Fruit fly (Drosophila melanogaster) whole organism, embryonic: ENCODE data around the gene CG46463.

Source experiments
- Bdp1 ChIP-seq: fragments of 200-800 bp; sonication (Bioruptor generic); optimal IDR thresholded peaks from 3 replicates; lab custom pipeline; 2016; ENCODE audit warnings: missing biosample characterization, missing genetic modification characterization
- Bteb2 ChIP-seq: fragments of 200-800 bp; sonication (Bioruptor generic); optimal IDR thresholded peaks from 2 replicates; lab custom pipeline; 2016; ENCODE audit warnings: missing biosample characterization, missing genetic modification characterization
- CG10267 ChIP-seq: fragments of 200-800 bp; sonication (Bioruptor generic); optimal IDR thresholded peaks from 2 replicates; lab custom pipeline; 2018; ENCODE audit warnings: missing biosample characterization, mild to moderate bottlenecking, missing genetic modification characterization, moderate library complexity
- CG10366 ChIP-seq: fragments of 200-800 bp; sonication (Bioruptor generic); IDR thresholded peaks from 2 replicates; pipeline ENCODE4 v1.3.6; 2022; ENCODE audit warnings: missing biosample characterization, missing genetic modification characterization
- CG10959 ChIP-seq: fragments of 200-800 bp; sonication (Bioruptor generic); IDR thresholded peaks from 2 replicates; pipeline ENCODE4 v1.3.6; 2022; ENCODE audit warnings: missing biosample characterization, missing genetic modification characterization
- CG11695 ChIP-seq: fragments of 200-800 bp; sonication (Bioruptor generic); IDR thresholded peaks from 3 replicates; pipeline ENCODE4 v1.3.6; 2022; ENCODE audit warnings: missing biosample characterization, missing genetic modification characterization
- CG14014 ChIP-seq: fragments of 200-800 bp; sonication (Bioruptor generic); IDR thresholded peaks from 2 replicates; pipeline ENCODE4 v1.3.6; 2022; ENCODE audit warnings: missing biosample characterization, missing genetic modification characterization
- CG14710 ChIP-seq: fragments of 200-800 bp; sonication (Bioruptor generic); optimal IDR thresholded peaks from 3 replicates; lab custom pipeline; 2019; ENCODE audit warnings: missing biosample characterization, mild to moderate bottlenecking, missing genetic modification characterization, moderate library complexity
- CG15073 ChIP-seq: fragments of 200-800 bp; sonication (Bioruptor generic); optimal IDR thresholded peaks from 2 replicates; lab custom pipeline; 2016; ENCODE audit warnings: missing biosample characterization, missing genetic modification characterization
- CG1603 ChIP-seq: fragments of 200-800 bp; sonication (Bioruptor generic); optimal IDR thresholded peaks from 2 replicates; lab custom pipeline; 2019; ENCODE audit warnings: missing biosample characterization, mild to moderate bottlenecking, missing genetic modification characterization, moderate library complexity
- CG18262 ChIP-seq: fragments of 200-800 bp; optimal IDR thresholded peaks from 3 replicates; lab custom pipeline; 2019; ENCODE audit warnings: missing biosample characterization, mild to moderate bottlenecking, missing genetic modification characterization, moderate library complexity
- CG31224 ChIP-seq: fragments of 200-800 bp; sonication (Bioruptor generic); IDR thresholded peaks from 2 replicates; pipeline ENCODE4 v1.3.6; 2022; ENCODE audit warnings: missing biosample characterization, missing genetic modification characterization
- CG32532 ChIP-seq: fragments of 200-800 bp; sonication (Bioruptor generic); IDR thresholded peaks from 2 replicates; pipeline ENCODE4 v1.3.6; 2022; ENCODE audit warnings: missing biosample characterization, missing genetic modification characterization
- CG6683 ChIP-seq: fragments of 200-800 bp; sonication (Bioruptor generic); optimal IDR thresholded peaks from 2 replicates; lab custom pipeline; 2017; ENCODE audit warnings: missing biosample characterization, mild to moderate bottlenecking, missing genetic modification characterization, missing genetic modification reagents
- CG7745 ChIP-seq: fragments of 200-800 bp; sonication (Bioruptor generic); optimal IDR thresholded peaks from 2 replicates; lab custom pipeline; 2018; ENCODE audit warnings: missing biosample characterization, mild to moderate bottlenecking, missing genetic modification characterization, moderate library complexity
- CG8924 ChIP-seq: fragments of 200-800 bp; optimal IDR thresholded peaks from 3 replicates; lab custom pipeline; 2019; ENCODE audit warnings: missing biosample characterization, mild to moderate bottlenecking, missing genetic modification characterization, moderate library complexity
- CG9437 ChIP-seq: fragments of 200-800 bp; sonication (Bioruptor generic); optimal IDR thresholded peaks from 2 replicates; lab custom pipeline; 2018; ENCODE audit warnings: missing biosample characterization, mild to moderate bottlenecking, missing genetic modification characterization
- CG9876 ChIP-seq: fragments of 200-800 bp; sonication (Bioruptor generic); optimal IDR thresholded peaks from 2 replicates; lab custom pipeline; 2016; ENCODE audit warnings: missing biosample characterization, missing genetic modification characterization
- Camta ChIP-seq: fragments of 200-800 bp; sonication (Bioruptor generic); optimal IDR thresholded peaks from 2 replicates; lab custom pipeline; 2016; ENCODE audit warnings: missing biosample characterization, missing genetic modification characterization
- Dll ChIP-seq: fragments of 200-800 bp; sonication (Bioruptor generic); IDR thresholded peaks from 4 replicates; pipeline ENCODE4 v1.3.6; 2022; ENCODE audit warnings: missing biosample characterization, missing genetic modification characterization; ENCODE audit not compliant: partially characterized antibody
- Doc2 ChIP-seq: fragments of 200-800 bp; sonication (Bioruptor generic); IDR thresholded peaks from 2 replicates; pipeline ENCODE4 v1.3.6; 2022; ENCODE audit warnings: missing biosample characterization, missing genetic modification characterization
- Dref ChIP-seq: fragments of 200-800 bp; sonication (Bioruptor generic); IDR thresholded peaks from 2 replicates; pipeline ENCODE4 v1.3.6; 2022; ENCODE audit warnings: missing biosample characterization, missing genetic modification characterization
- Ets97D ChIP-seq: fragments of 200-800 bp; sonication (Bioruptor generic); optimal IDR thresholded peaks from 3 replicates; lab custom pipeline; 2016; ENCODE audit warnings: missing biosample characterization, missing genetic modification characterization
- HHEX ChIP-seq: fragments of 200-800 bp; sonication (Bioruptor generic); optimal IDR thresholded peaks from 3 replicates; lab custom pipeline; 2017; ENCODE audit warnings: missing biosample characterization, mild to moderate bottlenecking, missing genetic modification characterization, missing genetic modification reagents
- Hey ChIP-seq: fragments of 200-800 bp; sonication (Bioruptor generic); optimal IDR thresholded peaks from 3 replicates; lab custom pipeline; 2018; ENCODE audit warnings: missing biosample characterization, mild to moderate bottlenecking, missing genetic modification characterization
- NC2α ChIP-seq: fragments of 200-800 bp; sonication (Bioruptor generic); optimal IDR thresholded peaks from 2 replicates; lab custom pipeline; 2016; ENCODE audit warnings: missing biosample characterization, missing genetic modification characterization
- NFAT ChIP-seq: fragments of 200-800 bp; sonication (Bioruptor generic); IDR thresholded peaks from 2 replicates; pipeline ENCODE4 v1.3.6; 2022; ENCODE audit warnings: missing biosample characterization, missing genetic modification characterization
- Opbp ChIP-seq: fragments of 200-800 bp; sonication (Bioruptor generic); IDR thresholded peaks from 3 replicates; pipeline ENCODE4 v1.3.6; 2022; ENCODE audit warnings: missing biosample characterization, missing genetic modification characterization; ENCODE audit not compliant: partially characterized antibody
- Poxn ChIP-seq: fragments of 200-800 bp; sonication (Bioruptor generic); IDR thresholded peaks from 2 replicates; pipeline ENCODE4 v1.3.6; 2022; ENCODE audit warnings: missing biosample characterization, missing genetic modification characterization
- Rfx ChIP-seq: fragments of 200-800 bp; sonication (Bioruptor generic); IDR thresholded peaks from 2 replicates; pipeline ENCODE4 v1.3.6; 2022; ENCODE audit warnings: missing biosample characterization, missing genetic modification characterization
- Xrp1 ChIP-seq: fragments of 200-800 bp; sonication (Bioruptor generic); IDR thresholded peaks from 2 replicates; pipeline ENCODE4 v1.3.6; 2022; ENCODE audit warnings: missing biosample characterization, missing genetic modification characterization
- bigmax ChIP-seq: fragments of 200-800 bp; sonication (Bioruptor generic); optimal IDR thresholded peaks from 2 replicates; lab custom pipeline; 2018; ENCODE audit warnings: missing biosample characterization, mild to moderate bottlenecking, missing genetic modification characterization
- chm ChIP-seq: fragments of 200-800 bp; sonication (Bioruptor generic); IDR thresholded peaks from 2 replicates; pipeline ENCODE4 v1.3.6; 2022; ENCODE audit warnings: missing biosample characterization, missing genetic modification characterization
- crp ChIP-seq, 2 experiments: fragments of 200-800 bp; sonication (Bioruptor generic); optimal IDR thresholded peaks; 2 replicates in 1 of 2; 3 replicates in 1 of 2; lab custom pipeline; 2017; ENCODE audit warnings: missing biosample characterization in 2 of 2, missing genetic modification characterization in 2 of 2, mild to moderate bottlenecking in 1 of 2, moderate library complexity in 1 of 2
- da ChIP-seq: fragments of 200-800 bp; sonication (Bioruptor generic); optimal IDR thresholded peaks from 2 replicates; lab custom pipeline; 2016; ENCODE audit warnings: missing biosample characterization, missing genetic modification characterization
- dati ChIP-seq: fragments of 200-800 bp; sonication (Bioruptor generic); IDR thresholded peaks from 2 replicates; pipeline ENCODE4 v1.3.6; 2022; ENCODE audit warnings: missing biosample characterization, missing genetic modification characterization
- dpn ChIP-seq, 2 experiments: fragments of 200-800 bp; sonication (Bioruptor generic); optimal IDR thresholded peaks; 3 replicates each; lab custom pipeline; 2016; ENCODE audit warnings: missing biosample characterization in 2 of 2, missing genetic modification characterization in 2 of 2
- emc ChIP-seq: fragments of 200-800 bp; sonication (Bioruptor generic); optimal IDR thresholded peaks from 2 replicates; lab custom pipeline; 2016; ENCODE audit warnings: missing biosample characterization, missing genetic modification characterization
- gce ChIP-seq: fragments of 200-800 bp; sonication (Bioruptor generic); IDR thresholded peaks from 3 replicates; pipeline ENCODE4 v1.3.6; 2022; ENCODE audit warnings: missing biosample characterization, missing genetic modification characterization
- insv ChIP-seq, 2 experiments: fragments of 200-800 bp; sonication (Bioruptor generic); optimal IDR thresholded peaks; 3 replicates each; lab custom pipeline; 2016 to 2018; ENCODE audit warnings: missing biosample characterization in 2 of 2, missing genetic modification characterization in 2 of 2
- jigr1 ChIP-seq: fragments of 200-800 bp; sonication (Bioruptor generic); IDR thresholded peaks from 3 replicates; pipeline ENCODE4 v1.3.6; 2022; ENCODE audit warnings: missing biosample characterization, missing genetic modification characterization
- lov ChIP-seq, 2 experiments: fragments of 200-800 bp in 1 of 2; fragments of >200 bp in 1 of 2; sonication (Bioruptor generic) in 1 of 2; IDR thresholded peaks in 1 of 2; optimal IDR thresholded peaks in 1 of 2; 2 replicates in 1 of 2; 3 replicates in 1 of 2; pipeline versions ENCODE4 v1.3.6 to Lab custom; 2017 to 2022; ENCODE audit warnings: missing biosample characterization in 1 of 2, missing genetic modification characterization in 1 of 2
- nau ChIP-seq: fragments of 200-800 bp; sonication (Bioruptor generic); optimal IDR thresholded peaks from 3 replicates; lab custom pipeline; 2017; ENCODE audit warnings: missing biosample characterization, mild to moderate bottlenecking, missing genetic modification characterization, missing genetic modification reagents
- pnt ChIP-seq: fragments of 200-800 bp; sonication (Bioruptor generic); optimal IDR thresholded peaks from 3 replicates; lab custom pipeline; 2016; ENCODE audit warnings: missing biosample characterization, missing genetic modification characterization
- ro ChIP-seq: fragments of 200-800 bp; sonication (Bioruptor generic); IDR thresholded peaks from 2 replicates; pipeline ENCODE4 v1.3.6; 2022; ENCODE audit warnings: missing biosample characterization, missing genetic modification characterization
- sens ChIP-seq: fragments of 200-800 bp; sonication (Bioruptor generic); peaks from one replicate; lab custom pipeline; 2016; ENCODE audit warnings: missing biosample characterization, missing genetic modification characterization
- stc ChIP-seq: fragments of 200-800 bp; sonication (Bioruptor generic); IDR thresholded peaks from 2 replicates; pipeline ENCODE4 v1.3.6; 2022; ENCODE audit warnings: missing biosample characterization, missing genetic modification characterization
- sug ChIP-seq: fragments of 200-800 bp; optimal IDR thresholded peaks from 2 replicates; lab custom pipeline; 2019; ENCODE audit warnings: missing biosample characterization, mild to moderate bottlenecking, missing genetic modification characterization, moderate library complexity
- trem ChIP-seq: fragments of 200-800 bp; optimal IDR thresholded peaks from 3 replicates; lab custom pipeline; 2019; ENCODE audit warnings: missing biosample characterization, mild to moderate bottlenecking, missing genetic modification characterization, moderate library complexity
- wor ChIP-seq: fragments of 200-800 bp; sonication (Bioruptor generic); IDR thresholded peaks from 2 replicates; pipeline ENCODE4 v1.3.6; 2022; ENCODE audit warnings: missing biosample characterization, missing genetic modification characterization

Gene CG46463

dm6 chr3L:3454921-3455554 is 6.1 kb upstream of the CG46463 start (continued):
- no peak for TF ChIP-seq chm (GFP tag; lab: Robert Waterston, UW)
- no peak for TF ChIP-seq CG10959 (GFP tag; lab: Robert Waterston, UW)
- no peak for TF ChIP-seq NFAT (GFP tag; lab: Robert Waterston, UW)
- no peak for TF ChIP-seq Dref (GFP tag; lab: Robert Waterston, UW)
- no peak for TF ChIP-seq CG15073 (GFP tag; lab: Kevin White, UChicago)
- no peak for TF ChIP-seq CG9437
- TF ChIP-seq CG10366 (GFP tag; lab: Robert Waterston, UW): peak; percentile 20; the same call in 1 of the 2 replicates
- no peak for TF ChIP-seq bigmax (GFP tag; lab: Kevin White, UChicago)
- TF ChIP-seq nau (GFP tag; lab: Kevin White, UChicago): no peak
- peak; percentile 23; the same call in 1 of the 2 replicates for TF ChIP-seq ro (GFP tag; lab: Robert Waterston, UW)
- TF ChIP-seq CG10267 (tag; lab: Kevin White, UChicago): no peak
- no peak for TF ChIP-seq insv (GFP tag; optimal IDR thresholded peaks at IDR 0.05; lab: Kevin White, UChicago)
- TF ChIP-seq CG11695 (GFP tag; lab: Robert Waterston, UW): no peak
- TF ChIP-seq Dll (GFP tag; lab: Robert Waterston, UW): no peak
- peak; percentile 6; the same call in 1 of the 2 replicates for TF ChIP-seq CG31224 (GFP tag; lab: Robert Waterston, UW)
- TF ChIP-seq Poxn (GFP tag; lab: Robert Waterston, UW): no peak
- no peak for TF ChIP-seq NC2α
- TF ChIP-seq crp (GFP tag; optimal IDR thresholded peaks at IDR 0.05; lab: Kevin White, UChicago): no peak
- no peak for TF ChIP-seq CG9876 (GFP tag; lab: Kevin White, UChicago)
- TF ChIP-seq jigr1 (GFP tag; lab: Robert Waterston, UW): 0 out of 3 replicates have a peak, but pooled peaks have one; percentile 25
- no peak for TF ChIP-seq CG7745
- peak; percentile 26; the same call in 1 of the 2 replicates for TF ChIP-seq Rfx (GFP tag; lab: Robert Waterston, UW)
- no peak for TF ChIP-seq dati (GFP tag; lab: Robert Waterston, UW)
- TF ChIP-seq CG8924 (tag; lab: Kevin White, UChicago): no peak
- no peak for TF ChIP-seq Doc2 (GFP tag; lab: Robert Waterston, UW)
- peak; percentile 49 for TF ChIP-seq wor (GFP tag; lab: Robert Waterston, UW)
- TF ChIP-seq gce (GFP tag; lab: Robert Waterston, UW): no peak
- TF ChIP-seq CG18262 (tag; lab: Kevin White, UChicago): peak; percentile 13
- peak; percentile 69 for TF ChIP-seq sens (GFP tag; lab: Kevin White, UChicago)
- peak; percentile 28 for TF ChIP-seq CG1603
- 0 out of 3 replicates have a peak, but pooled peaks have one; percentile 4 for TF ChIP-seq Opbp (GFP tag; lab: Robert Waterston, UW)
- no peak for TF ChIP-seq HHEX (GFP tag; lab: Kevin White, UChicago)
- TF ChIP-seq stc (GFP tag; lab: Robert Waterston, UW): peak; percentile 41; the same call in 1 of the 2 replicates
- no peak for TF ChIP-seq da
- TF ChIP-seq Hey (tag; lab: Kevin White, UChicago): no peak
- TF ChIP-seq Camta (GFP tag; lab: Kevin White, UChicago): no peak
- TF ChIP-seq Bteb2 (GFP tag; lab: Kevin White, UChicago): no peak
- TF ChIP-seq trem (tag; lab: Kevin White, UChicago): no peak
- TF ChIP-seq Xrp1 (GFP tag; lab: Robert Waterston, UW): peak; percentile 7; the same call in 1 of the 2 replicates
- TF ChIP-seq CG14014 (GFP tag; lab: Robert Waterston, UW): 0 out of 2 replicates have a peak, but pooled peaks have one; percentile 16
- peak in 1 of 2 experiments; percentile 15 for TF ChIP-seq dpn (GFP tag; optimal IDR thresholded peaks at IDR 0.05; lab: Kevin White, UChicago)
- TF ChIP-seq CG32532: peak; percentile 31; the same call in 1 of the 2 replicates
- no peak for TF ChIP-seq CG6683 (GFP tag; lab: Kevin White, UChicago)
- no peak for TF ChIP-seq emc (GFP tag; lab: Kevin White, UChicago)
- TF ChIP-seq sug: peak; percentile 2
- peak; percentile 30 for TF ChIP-seq pnt (GFP tag; lab: Kevin White, UChicago)
- TF ChIP-seq lov (optimal IDR thresholded peaks at IDR 0.05; lab: Kevin White, UChicago): no peak
- TF ChIP-seq lov (GFP tag; IDR thresholded peaks at IDR 0.05; lab: Robert Waterston, UW): no peak
- no peak for TF ChIP-seq Bdp1 (GFP tag; lab: Kevin White, UChicago)
- TF ChIP-seq Ets97D (GFP tag; lab: Kevin White, UChicago): no peak
- TF ChIP-seq CG14710: no peak
